Worm (Caenorhabditis elegans): ENCODE measurements around the gene srbc-48.

ce11 chrV:15867373-15867772 lies 47.3 kb downstream of the srbc-48 start, which contains the start of gene fbxa-197:
- TF ChIP-seq flt-1 (GFP tag; IDR thresholded peaks at IDR 0.05) (no peak), klf-2 (GFP tag; conservative IDR thresholded peaks at IDR 0.05) (no peak)
